Fruit fly (Drosophila melanogaster): ENCODE data around the gene Arts.

DNA sequence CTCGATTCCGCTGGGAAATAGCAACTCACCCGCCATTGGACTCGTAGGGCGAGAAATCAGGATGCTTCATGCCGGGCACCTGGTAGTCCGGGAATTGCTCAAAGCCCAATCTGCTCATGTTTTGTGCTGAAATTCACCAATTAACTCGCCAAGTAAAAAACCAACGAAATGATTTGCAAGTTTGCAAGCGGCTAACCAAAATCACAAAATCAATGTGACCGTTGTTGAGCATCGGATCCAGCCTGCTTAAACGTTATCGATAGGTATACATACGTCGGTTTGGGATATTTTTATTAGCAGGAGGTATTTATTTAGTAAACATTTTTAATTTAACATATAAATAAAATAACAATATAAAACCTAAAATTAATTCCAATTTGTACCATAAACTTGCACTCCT is 7.5 kb downstream of the Arts start, which contains the start of gene Prosbeta6:
- TF ChIP-seq gl (tag; optimal IDR thresholded peaks at IDR 0.05) (no peak), CG13204 (GFP tag; optimal IDR thresholded peaks at IDR 0.05) (no peak)

All from whole organism, pupa.